Worm (Caenorhabditis elegans) whole organism, early embryonic: Measurements from ENCODE around the gene F49E2.2.

Experiments used
- B0310.2 ChIP-seq: sonication (generic microtip); optimal IDR thresholded peaks from 2 replicates; lab custom pipeline; 2016; ENCODE audit warnings: mild to moderate bottlenecking, missing genetic modification characterization, missing compliant biosample characterization
- F13C5.2 ChIP-seq: sonication (generic microtip); optimal IDR thresholded peaks from 2 replicates; lab custom pipeline; 2017; ENCODE audit warnings: mild to moderate bottlenecking, missing genetic modification characterization, inconsistent platforms, missing compliant biosample characterization
- aly-1 ChIP-seq: sonication (generic microtip); optimal IDR thresholded peaks from 2 replicates; lab custom pipeline; 2016; ENCODE audit warnings: missing genetic modification characterization, missing compliant biosample characterization
- ama-1 ChIP-seq: fragments of 150-350 bp; optimal IDR thresholded peaks from 2 replicates; lab custom pipeline; 2014
- ceh-13 ChIP-seq: fragments of 200-800 bp; sonication (Bioruptor generic); optimal IDR thresholded peaks from 2 replicates; lab custom pipeline; 2018; ENCODE audit warnings: mild to moderate bottlenecking, missing genetic modification characterization, missing compliant biosample characterization
- ceh-36 ChIP-seq: sonication (generic microtip); optimal IDR thresholded peaks from 2 replicates; lab custom pipeline; 2016; ENCODE audit warnings: missing genetic modification characterization, inconsistent platforms, missing compliant biosample characterization
- ets-7 ChIP-seq: sonication (generic microtip); optimal IDR thresholded peaks from 2 replicates; lab custom pipeline; 2016; ENCODE audit warnings: missing genotype, missing genetic modification characterization, missing compliant biosample characterization
- flt-1 ChIP-seq: fragments of 200-800 bp; sonication (Bioruptor generic); IDR thresholded peaks from 2 replicates; pipeline ENCODE4 v1.3.6; 2022; ENCODE audit warnings: missing genetic modification characterization, missing compliant biosample characterization
- hmbx-1 ChIP-seq: sonication (generic microtip); optimal IDR thresholded peaks from 2 replicates; lab custom pipeline; 2016; ENCODE audit warnings: mild to moderate bottlenecking, missing genetic modification characterization, missing compliant biosample characterization
- hmg-4 ChIP-seq: fragments of 200-800 bp; sonication (Bioruptor generic); optimal IDR thresholded peaks from 2 replicates; lab custom pipeline; 2018; ENCODE audit warnings: mild to moderate bottlenecking, missing genetic modification characterization, missing compliant biosample characterization
- hnd-1 ChIP-seq: sonication (generic microtip); optimal IDR thresholded peaks from 2 replicates; lab custom pipeline; 2016; ENCODE audit warnings: missing genetic modification characterization, missing compliant biosample characterization
- pes-1 ChIP-seq: fragments of 200-800 bp; sonication (Bioruptor generic); IDR thresholded peaks from 2 replicates; pipeline ENCODE4 v1.3.6; 2022; ENCODE audit warnings: missing genetic modification reagents, missing genetic modification characterization, missing compliant biosample characterization
- scrt-1 ChIP-seq: fragments of 200-800 bp; sonication (Bioruptor generic); IDR thresholded peaks from 2 replicates; pipeline ENCODE4 v1.3.6; 2022; ENCODE audit warnings: missing genetic modification characterization, missing compliant biosample characterization
- sea-1 ChIP-seq: fragments of 200-800 bp; sonication (Bioruptor generic); conservative IDR thresholded peaks from 2 replicates; pipeline ENCODE4 v1.3.6; 2022; ENCODE audit warnings: missing genetic modification characterization, missing compliant biosample characterization
- tbx-11 ChIP-seq: fragments of 200-800 bp; sonication (Bioruptor generic); IDR thresholded peaks from 2 replicates; pipeline ENCODE4 v1.3.6; 2022; ENCODE audit warnings: missing genetic modification characterization, missing compliant biosample characterization
- tbx-37 ChIP-seq: fragments of 200-800 bp; sonication (Bioruptor generic); conservative IDR thresholded peaks from 2 replicates; pipeline ENCODE4 v1.3.6; 2022; ENCODE audit warnings: missing genetic modification reagents, missing genetic modification characterization, missing compliant biosample characterization
- tra-4 ChIP-seq: sonication (generic microtip); optimal IDR thresholded peaks from 2 replicates; lab custom pipeline; 2017; ENCODE audit warnings: missing genetic modification characterization, missing compliant biosample characterization

The F49E2.2 gene

DNA sequence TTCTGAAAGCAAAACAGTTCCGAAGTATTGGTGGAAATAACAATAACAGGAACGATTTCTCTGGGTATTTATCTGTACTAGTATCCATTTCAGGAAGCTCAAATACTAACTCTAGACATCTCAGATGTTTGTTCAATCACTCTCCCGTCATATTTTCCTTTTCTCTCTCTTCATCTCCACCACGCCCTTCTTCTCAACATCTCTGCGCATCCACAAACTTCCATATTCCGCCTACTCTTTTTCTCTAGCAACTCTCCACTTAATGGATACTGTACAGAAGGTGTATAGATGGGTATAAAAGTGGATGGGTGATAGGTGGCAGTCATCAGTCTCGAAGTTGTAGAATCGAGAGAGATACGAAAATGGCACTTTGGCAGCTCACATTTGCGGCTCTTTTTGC is 17.8 kb downstream of the F49E2.2 start, which contains the start of gene gpx-5:
TSS of gene gpx-5 (plus strand) at position 336 of the 400 bp plus-strand sequence.
- no peak for TF ChIP-seq ets-7 (tag; lab: Kevin White, UChicago)

DNA sequence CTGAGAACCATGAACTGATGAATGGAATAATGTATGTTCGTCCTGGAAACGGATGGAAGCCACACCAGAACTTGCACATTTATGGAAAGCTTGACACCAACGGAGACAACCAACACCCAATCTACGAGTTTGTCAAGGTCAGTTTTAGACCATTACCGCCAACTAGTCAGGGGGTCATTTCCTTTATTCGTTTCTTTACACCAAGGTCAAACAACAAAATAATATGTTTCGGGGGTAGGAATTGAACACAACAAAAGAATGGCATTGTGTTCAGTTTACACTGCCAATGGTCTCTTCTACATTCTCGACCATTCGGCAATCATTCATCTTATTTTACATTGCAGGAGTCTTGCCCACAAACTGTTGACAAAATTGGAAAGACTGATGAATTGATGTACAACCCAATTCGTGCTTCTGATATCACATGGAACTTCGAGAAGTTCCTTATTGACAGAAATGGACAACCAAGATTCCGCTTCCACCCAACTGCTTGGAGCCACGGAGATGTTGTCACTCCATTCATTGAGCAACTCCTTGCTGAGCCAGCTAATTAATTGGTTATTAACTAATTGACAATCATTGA is 19.1 kb downstream of the F49E2.2 start:
- TF ChIP-seq B0310.2 (tag; lab: Kevin White, UChicago) (no peak), tbx-37 (GFP tag; lab: Robert Waterston, UW) (no peak), hmg-4 (GFP tag; lab: Kevin White, UChicago) (no peak), ets-7 (tag; lab: Kevin White, UChicago) (no peak), ama-1 (no peak), hmbx-1 (tag; lab: Kevin White, UChicago) (no peak)

- no peak for TF ChIP-seq hmbx-1 (tag; lab: Kevin White, UChicago)
- TF ChIP-seq ama-1: no peak
- no peak for TF ChIP-seq F13C5.2
- TF ChIP-seq pes-1 (GFP tag; lab: Robert Waterston, UW): no peak
These were observed 21.1 kb downstream of the F49E2.2 start, which contains the start of gene gpx-3 for ce11 chrX:9587642-9588041. Gene gpx-3 (plus strand): TSS chrX:9587942.

ce11 chrX:9589123-9589522 is 22.6 kb downstream of the F49E2.2 start, which contains the start of gene del-8:
Gene del-8 (plus strand): TSS chrX:9589423.
- TF ChIP-seq hmg-4 (GFP tag; lab: Kevin White, UChicago) (no peak), hnd-1 (tag; lab: Kevin White, UChicago) (no peak), hmbx-1 (tag; lab: Kevin White, UChicago) (no peak), tbx-37 (GFP tag; lab: Robert Waterston, UW) (no peak), ets-7 (tag; lab: Kevin White, UChicago) (no peak), scrt-1 (GFP tag; lab: Robert Waterston, UW) (no peak), ama-1 (no peak), F13C5.2 (no peak), sea-1 (no peak), ceh-36 (tag; lab: Kevin White, UChicago) (no peak), aly-1 (tag; lab: Kevin White, UChicago) (no peak), flt-1 (no peak), tra-4 (no peak), ceh-13 (GFP tag; lab: Kevin White, UChicago) (no peak), tbx-11 (GFP tag; lab: Robert Waterston, UW) (no peak), B0310.2 (tag; lab: Kevin White, UChicago) (no peak), pes-1 (GFP tag; lab: Robert Waterston, UW) (no peak)

- no peak for TF ChIP-seq F13C5.2
- no peak for TF ChIP-seq tra-4
- no peak for TF ChIP-seq ets-7 (tag; lab: Kevin White, UChicago)
- TF ChIP-seq scrt-1 (GFP tag; lab: Robert Waterston, UW): no peak
- no peak for TF ChIP-seq tbx-11 (GFP tag; lab: Robert Waterston, UW)
These were observed 30.8 kb downstream of the F49E2.2 start for ce11 chrX:9597299-9597698.

DNA sequence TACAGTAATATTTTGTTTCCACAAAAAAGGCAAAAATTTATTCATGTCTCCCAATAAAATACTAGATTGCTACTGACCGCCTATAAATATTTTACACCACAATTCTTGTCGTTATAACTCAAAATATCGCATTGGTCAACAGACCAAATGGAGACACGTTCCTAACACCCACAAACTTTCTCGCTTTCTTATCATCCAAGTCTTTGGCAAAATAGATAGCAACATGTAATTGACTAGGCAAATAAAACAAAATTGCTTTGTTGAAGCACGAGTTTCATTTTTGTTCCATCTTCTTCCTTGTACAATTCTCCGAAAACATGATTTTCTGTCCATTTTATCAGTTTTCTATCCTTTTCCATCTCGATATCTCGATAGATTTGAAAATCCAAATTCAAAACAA is 36.1 kb downstream of the F49E2.2 start:
- TF ChIP-seq tbx-11 (GFP tag; lab: Robert Waterston, UW) (no peak), ceh-36 (tag; lab: Kevin White, UChicago) (no peak)

ce11 chrX:9603180-9603579 is 36.7 kb downstream of the F49E2.2 start:
- TF ChIP-seq hnd-1 (tag; lab: Kevin White, UChicago): no peak
- no peak for TF ChIP-seq sea-1
- no peak for TF ChIP-seq tbx-37 (GFP tag; lab: Robert Waterston, UW)

DNA sequence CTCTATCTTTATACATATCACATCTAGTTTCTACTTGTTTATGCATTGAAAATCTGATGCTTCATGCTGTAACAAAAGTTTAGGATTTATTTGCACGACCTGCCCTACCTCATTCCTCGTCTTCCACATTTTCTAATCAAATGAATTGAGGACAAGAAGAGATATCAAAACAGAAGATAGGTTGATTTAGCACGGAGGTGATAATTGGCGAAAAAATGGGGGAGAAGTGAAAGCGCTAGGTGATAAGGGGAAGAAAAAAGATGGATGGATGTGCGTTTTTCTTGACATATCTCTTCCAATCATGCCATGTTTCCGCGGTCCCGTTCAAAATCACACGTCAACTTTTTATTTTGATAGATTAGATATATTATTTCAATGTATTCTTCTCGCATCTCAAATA is 41.6 kb downstream of the F49E2.2 start:
- TF ChIP-seq hnd-1 (tag; lab: Kevin White, UChicago) (no peak), ceh-36 (tag; lab: Kevin White, UChicago) (no peak), ama-1 (no peak), pes-1 (GFP tag; lab: Robert Waterston, UW) (no peak), tbx-11 (GFP tag; lab: Robert Waterston, UW) (no peak), F13C5.2 (no peak), tbx-37 (GFP tag; lab: Robert Waterston, UW) (no peak), ets-7 (tag; lab: Kevin White, UChicago) (no peak), aly-1 (tag; lab: Kevin White, UChicago) (no peak), ceh-13 (GFP tag; lab: Kevin White, UChicago) (no peak), scrt-1 (GFP tag; lab: Robert Waterston, UW) (no peak), sea-1 (no peak), hmg-4 (GFP tag; lab: Kevin White, UChicago) (no peak), flt-1 (no peak)

ce11 chrX:9610040-9610613 is 43.6 kb downstream of the F49E2.2 start, which contains the start of gene C11E4.6:
Gene C11E4.6 (plus strand): TSS chrX:9610563.
- TF ChIP-seq B0310.2 (tag; lab: Kevin White, UChicago) (no peak), sea-1 (no peak), hmbx-1 (tag; lab: Kevin White, UChicago) (no peak), hnd-1 (tag; lab: Kevin White, UChicago) (no peak), flt-1 (no peak), scrt-1 (GFP tag; lab: Robert Waterston, UW) (no peak), F13C5.2 (no peak), ceh-36 (tag; lab: Kevin White, UChicago) (no peak), tra-4 (no peak), ama-1 (no peak), pes-1 (GFP tag; lab: Robert Waterston, UW) (no peak), ceh-13 (GFP tag; lab: Kevin White, UChicago) (no peak), ets-7 (tag; lab: Kevin White, UChicago) (no peak), tbx-11 (GFP tag; lab: Robert Waterston, UW) (no peak)
